Worm (Caenorhabditis elegans): ENCODE results near the gene qars-1.
A peak's percentile ranks its signal among the peaks of the same experiment; 100 is the strongest.

qars-1 gene

ce11 chrIV:15028386-15028785 is 15.4 kb upstream of the qars-1 start:
- TF ChIP-seq lir-1 (GFP tag; conservative IDR thresholded peaks at IDR 0.05) (no peak), mcd-1 (GFP tag; IDR thresholded peaks at IDR 0.05) (no peak), tbx-9 (tag; optimal IDR thresholded peaks at IDR 0.05; ENCODE audit: borderline replicate concordance) (no peak), ztf-26 (tag; optimal IDR thresholded peaks at IDR 0.05) (no peak), zfh-2 (GFP tag; conservative IDR thresholded peaks at IDR 0.05) (peak; percentile 59), F37B4.10 (GFP tag; IDR thresholded peaks at IDR 0.05) (no peak), lsl-1 (GFP tag; optimal IDR thresholded peaks at IDR 0.05) (no peak), attf-6 (GFP tag; IDR thresholded peaks at IDR 0.05) (peak; percentile 40; the same call in 1 of the 2 replicates), Y56A3A.18 (GFP tag; IDR thresholded peaks at IDR 0.05) (no peak), K12H6.12 (tag; optimal IDR thresholded peaks at IDR 0.05) (no peak), egrh-3 (GFP tag; IDR thresholded peaks at IDR 0.05) (0 out of 2 replicates have a peak, but pooled peaks have one; percentile 35), D2030.7 (GFP tag; IDR thresholded peaks at IDR 0.05) (no peak), pbrm-1 (GFP tag; IDR thresholded peaks at IDR 0.05) (no peak), xnd-1 (tag; optimal IDR thresholded peaks at IDR 0.05) (no peak), madf-8 (GFP tag; conservative IDR thresholded peaks at IDR 0.05) (no peak), nhr-179 (tag; optimal IDR thresholded peaks at IDR 0.05) (no peak), lsy-27 (tag; optimal IDR thresholded peaks at IDR 0.05; ENCODE audit: borderline replicate concordance, insufficient read depth) (no peak)

ce11 chrIV:15027884-15028283 is 14.9 kb upstream of the qars-1 start:
- TF ChIP-seq ama-1 (optimal IDR thresholded peaks at IDR 0.05): no peak
- no peak for TF ChIP-seq ama-1 (GFP tag; optimal IDR thresholded peaks at IDR 0.05)
- TF ChIP-seq F23B12.7 (tag; optimal IDR thresholded peaks at IDR 0.05; ENCODE audit: insufficient read depth): no peak
- TF ChIP-seq hlh-26 (GFP tag; conservative IDR thresholded peaks at IDR 0.05): no peak
- TF ChIP-seq B0019.2 (GFP tag; conservative IDR thresholded peaks at IDR 0.05): no peak
- TF ChIP-seq F22D6.2 (tag; optimal IDR thresholded peaks at IDR 0.05): no peak
- TF ChIP-seq nfyb-1 (GFP tag; IDR thresholded peaks at IDR 0.05): peak; percentile 73
- no peak for TF ChIP-seq efl-1 (GFP tag; optimal IDR thresholded peaks at IDR 0.05)
- TF ChIP-seq rpc-1 (optimal IDR thresholded peaks at IDR 0.05): no peak
- TF ChIP-seq rpc-1 (tag; optimal IDR thresholded peaks at IDR 0.05): no peak

ce11 chrIV:15027334-15027733 is 14.4 kb upstream of the qars-1 start:
- peak; percentile 91 for TF ChIP-seq nfyb-1 (GFP tag; IDR thresholded peaks at IDR 0.05)
- 0 out of 2 replicates have a peak, but pooled peaks have one; percentile 52 for TF ChIP-seq nfya-2 (GFP tag; IDR thresholded peaks at IDR 0.05)
- no peak for TF ChIP-seq attf-6 (GFP tag; IDR thresholded peaks at IDR 0.05)

- no peak for TF ChIP-seq hlh-26 (GFP tag; conservative IDR thresholded peaks at IDR 0.05)
- no peak for TF ChIP-seq lin-26 (GFP tag; IDR thresholded peaks at IDR 0.05)
- 0 out of 2 replicates have a peak, but pooled peaks have one; percentile 24 for TF ChIP-seq hmg-1.2 (GFP tag; IDR thresholded peaks at IDR 0.05)
- peak; percentile 26; the same call in 1 of the 2 replicates for TF ChIP-seq B0336.3 (GFP tag; IDR thresholded peaks at IDR 0.05)
- peak; percentile 48 for TF ChIP-seq tbp1 (GFP tag; optimal IDR thresholded peaks at IDR 0.05)
- TF ChIP-seq B0035.1 (tag; optimal IDR thresholded peaks at IDR 0.05): peak; percentile 23
- peak; percentile 96 for TF ChIP-seq efl-1 (GFP tag; optimal IDR thresholded peaks at IDR 0.05)
- no peak for TF ChIP-seq cebp-2 (GFP tag; IDR thresholded peaks at IDR 0.05)
- TF ChIP-seq attf-3 (GFP tag; conservative IDR thresholded peaks at IDR 0.05): peak; percentile 95
- TF ChIP-seq snpc-1.1 (tag; optimal IDR thresholded peaks at IDR 0.05; ENCODE audit: insufficient read depth): peak; percentile 66
- TF ChIP-seq bed-1 (GFP tag; IDR thresholded peaks at IDR 0.05): no peak
- no peak for TF ChIP-seq Y95B8A.8 (GFP tag; IDR thresholded peaks at IDR 0.05)
- TF ChIP-seq F57C9.4 (tag; optimal IDR thresholded peaks at IDR 0.05): no peak
- peak; percentile 1 for TF ChIP-seq K12H6.12 (tag; optimal IDR thresholded peaks at IDR 0.05)
- TF ChIP-seq lin-35 (GFP tag; optimal IDR thresholded peaks at IDR 0.05): peak in 2 of 3 experiments; percentile 18 to 74
- peak; percentile 89 for TF ChIP-seq attf-6 (GFP tag; IDR thresholded peaks at IDR 0.05)
- TF ChIP-seq let-607 (tag; optimal IDR thresholded peaks at IDR 0.05): no peak
- no peak for TF ChIP-seq sptf-2 (GFP tag; optimal IDR thresholded peaks at IDR 0.05)
- TF ChIP-seq F57A8.1 (GFP tag; optimal IDR thresholded peaks at IDR 0.05): no peak
- no peak for TF ChIP-seq xnd-1 (tag; optimal IDR thresholded peaks at IDR 0.05)
- no peak for TF ChIP-seq cebp-1 (GFP tag; IDR thresholded peaks at IDR 0.05)
- TF ChIP-seq cebp-1 (tag; optimal IDR thresholded peaks at IDR 0.05): peak; percentile 41
These were observed 12.4 kb upstream of the qars-1 start, which contains the start of gene fcd-2 for ce11 chrIV:15025384-15025783. TSS of gene fcd-2 (plus strand) at chrIV:15025710.

All from whole organism, young adult.